Worm (Caenorhabditis elegans) whole organism, early embryonic: Measurements from ENCODE around the gene efl-3.

Source experiments
- B0310.2 ChIP-seq: sonication (generic microtip); optimal IDR thresholded peaks from 2 replicates; lab custom pipeline; 2016; ENCODE audit warnings: mild to moderate bottlenecking, missing genetic modification characterization, missing compliant biosample characterization
- F13C5.2 ChIP-seq: sonication (generic microtip); optimal IDR thresholded peaks from 2 replicates; lab custom pipeline; 2017; ENCODE audit warnings: mild to moderate bottlenecking, missing genetic modification characterization, inconsistent platforms, missing compliant biosample characterization
- aly-1 ChIP-seq: sonication (generic microtip); optimal IDR thresholded peaks from 2 replicates; lab custom pipeline; 2016; ENCODE audit warnings: missing genetic modification characterization, missing compliant biosample characterization
- ama-1 ChIP-seq: fragments of 150-350 bp; optimal IDR thresholded peaks from 2 replicates; lab custom pipeline; 2014
- ceh-13 ChIP-seq: fragments of 200-800 bp; sonication (Bioruptor generic); optimal IDR thresholded peaks from 2 replicates; lab custom pipeline; 2018; ENCODE audit warnings: mild to moderate bottlenecking, missing genetic modification characterization, missing compliant biosample characterization
- ceh-36 ChIP-seq: sonication (generic microtip); optimal IDR thresholded peaks from 2 replicates; lab custom pipeline; 2016; ENCODE audit warnings: missing genetic modification characterization, inconsistent platforms, missing compliant biosample characterization
- ets-7 ChIP-seq: sonication (generic microtip); optimal IDR thresholded peaks from 2 replicates; lab custom pipeline; 2016; ENCODE audit warnings: missing genotype, missing genetic modification characterization, missing compliant biosample characterization
- flt-1 ChIP-seq: fragments of 200-800 bp; sonication (Bioruptor generic); IDR thresholded peaks from 2 replicates; pipeline ENCODE4 v1.3.6; 2022; ENCODE audit warnings: missing genetic modification characterization, missing compliant biosample characterization
- hmbx-1 ChIP-seq: sonication (generic microtip); optimal IDR thresholded peaks from 2 replicates; lab custom pipeline; 2016; ENCODE audit warnings: mild to moderate bottlenecking, missing genetic modification characterization, missing compliant biosample characterization
- hmg-4 ChIP-seq: fragments of 200-800 bp; sonication (Bioruptor generic); optimal IDR thresholded peaks from 2 replicates; lab custom pipeline; 2018; ENCODE audit warnings: mild to moderate bottlenecking, missing genetic modification characterization, missing compliant biosample characterization
- hnd-1 ChIP-seq: sonication (generic microtip); optimal IDR thresholded peaks from 2 replicates; lab custom pipeline; 2016; ENCODE audit warnings: missing genetic modification characterization, missing compliant biosample characterization
- pes-1 ChIP-seq: fragments of 200-800 bp; sonication (Bioruptor generic); IDR thresholded peaks from 2 replicates; pipeline ENCODE4 v1.3.6; 2022; ENCODE audit warnings: missing genetic modification reagents, missing genetic modification characterization, missing compliant biosample characterization
- scrt-1 ChIP-seq: fragments of 200-800 bp; sonication (Bioruptor generic); IDR thresholded peaks from 2 replicates; pipeline ENCODE4 v1.3.6; 2022; ENCODE audit warnings: missing genetic modification characterization, missing compliant biosample characterization
- sea-1 ChIP-seq: fragments of 200-800 bp; sonication (Bioruptor generic); conservative IDR thresholded peaks from 2 replicates; pipeline ENCODE4 v1.3.6; 2022; ENCODE audit warnings: missing genetic modification characterization, missing compliant biosample characterization
- tbx-11 ChIP-seq: fragments of 200-800 bp; sonication (Bioruptor generic); IDR thresholded peaks from 2 replicates; pipeline ENCODE4 v1.3.6; 2022; ENCODE audit warnings: missing genetic modification characterization, missing compliant biosample characterization
- tbx-37 ChIP-seq: fragments of 200-800 bp; sonication (Bioruptor generic); conservative IDR thresholded peaks from 2 replicates; pipeline ENCODE4 v1.3.6; 2022; ENCODE audit warnings: missing genetic modification reagents, missing genetic modification characterization, missing compliant biosample characterization
- tra-4 ChIP-seq: sonication (generic microtip); optimal IDR thresholded peaks from 2 replicates; lab custom pipeline; 2017; ENCODE audit warnings: missing genetic modification characterization, missing compliant biosample characterization

Gene efl-3

DNA sequence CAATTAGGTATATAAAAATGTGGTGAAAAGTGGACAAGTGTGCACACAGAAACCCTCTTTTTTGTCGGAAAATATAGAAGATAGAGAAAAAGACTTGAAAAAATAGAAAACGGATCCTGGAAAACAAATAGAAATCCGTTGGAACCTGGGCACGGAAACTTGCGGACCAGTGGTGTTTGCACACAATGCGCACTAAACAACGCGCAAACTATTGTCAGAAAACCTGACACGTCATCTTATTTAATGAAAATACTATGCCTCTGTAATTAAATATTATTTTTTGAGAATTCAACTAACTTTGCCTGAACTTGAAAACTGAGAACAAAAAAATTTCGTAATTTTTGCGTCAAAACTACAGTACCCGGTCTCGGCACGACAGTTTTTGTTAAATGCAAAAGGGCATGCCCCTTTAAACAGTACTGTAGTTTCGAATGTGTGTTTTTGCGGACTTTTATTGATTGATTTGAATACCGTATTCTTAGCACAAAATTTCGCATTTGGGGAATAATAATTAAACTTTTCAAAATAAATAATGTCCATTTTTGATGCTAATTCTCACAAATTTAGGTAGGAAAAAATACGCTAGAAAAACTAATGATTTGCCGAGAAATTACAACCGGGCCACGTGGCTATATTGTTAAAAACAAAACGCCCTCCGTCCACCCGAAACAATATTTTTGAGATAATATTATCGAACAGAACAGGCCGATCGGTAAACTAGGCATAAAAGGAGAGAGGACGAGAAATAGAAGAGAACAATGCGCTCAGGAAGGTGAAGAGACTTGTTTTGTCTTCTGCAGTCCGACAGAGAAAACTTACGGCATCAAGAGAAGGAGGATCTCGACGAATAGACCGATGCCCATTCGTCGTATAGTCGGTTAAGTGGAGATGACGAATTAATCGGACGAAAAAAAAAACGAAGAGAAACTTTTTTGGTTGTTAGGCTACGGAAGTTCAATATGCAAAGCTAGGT, 16.8 kb downstream of the efl-3 start:
- no peak for TF ChIP-seq B0310.2 (tag; lab: Kevin White, UChicago)

DNA sequence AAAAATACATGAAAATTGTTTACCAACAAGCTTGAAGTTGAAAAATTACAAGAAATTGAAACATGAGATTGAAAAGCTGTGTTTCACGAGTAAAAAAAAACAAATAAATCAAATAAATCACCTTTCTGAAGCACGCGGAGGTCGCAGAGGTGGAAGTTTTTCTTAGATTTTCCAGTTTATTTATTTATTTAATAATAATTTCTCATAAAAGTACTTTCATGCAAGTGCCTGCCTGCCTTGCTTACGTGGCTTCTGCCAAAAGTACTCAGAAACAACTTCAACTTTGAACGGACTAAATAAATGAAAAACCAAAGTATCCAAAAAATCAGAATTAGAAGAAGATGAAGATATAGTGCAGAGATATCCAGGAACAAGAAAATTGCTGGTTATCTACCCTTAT, 19.5 kb downstream of the efl-3 start, which contains the start of gene acp-2:
Gene acp-2 (minus strand): TSS at position 101 of the 400 bp plus-strand sequence.
- TF ChIP-seq aly-1 (tag; lab: Kevin White, UChicago) (no peak), B0310.2 (tag; lab: Kevin White, UChicago) (no peak), ama-1 (lab: Kevin White, UChicago) (no peak), ceh-36 (tag; lab: Kevin White, UChicago) (no peak), pes-1 (GFP tag; lab: Robert Waterston, UW) (no peak), F13C5.2 (tag; lab: Kevin White, UChicago) (no peak), ets-7 (tag; lab: Kevin White, UChicago) (no peak), sea-1 (GFP tag; lab: Robert Waterston, UW) (no peak), tra-4 (no peak), hmbx-1 (tag; lab: Kevin White, UChicago) (no peak), flt-1 (no peak), ceh-13 (GFP tag; lab: Kevin White, UChicago) (no peak), tbx-37 (GFP tag; lab: Robert Waterston, UW) (no peak), hmg-4 (GFP tag; lab: Kevin White, UChicago) (no peak), scrt-1 (GFP tag; lab: Robert Waterston, UW) (no peak), tbx-11 (GFP tag; lab: Robert Waterston, UW) (no peak), hnd-1 (tag; lab: Kevin White, UChicago) (no peak)

DNA sequence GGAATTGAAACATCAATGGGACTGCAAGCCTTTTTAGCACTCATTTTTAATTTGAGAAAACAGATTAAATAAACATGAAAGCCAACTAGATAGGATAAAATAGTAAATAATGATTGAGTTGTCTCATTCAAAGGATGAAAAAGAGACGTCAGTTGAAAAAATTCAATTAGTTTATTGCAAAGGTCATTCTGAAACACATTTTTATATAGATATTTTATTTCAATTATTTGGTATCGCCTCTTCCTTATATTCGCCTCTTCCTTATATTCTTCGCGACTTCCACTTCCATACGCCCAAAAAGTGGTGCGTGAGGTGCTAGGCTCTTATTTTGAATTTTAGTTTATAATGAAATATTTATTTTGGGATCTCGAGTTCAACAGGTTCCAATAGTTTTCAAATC, 22.5 kb downstream of the efl-3 start, which contains the start of gene acp-4:
Gene acp-4 (minus strand): TSS at position 101 of the 400 bp plus-strand sequence.
- TF ChIP-seq scrt-1 (GFP tag; lab: Robert Waterston, UW): no peak
- no peak for TF ChIP-seq aly-1 (tag; lab: Kevin White, UChicago)

DNA sequence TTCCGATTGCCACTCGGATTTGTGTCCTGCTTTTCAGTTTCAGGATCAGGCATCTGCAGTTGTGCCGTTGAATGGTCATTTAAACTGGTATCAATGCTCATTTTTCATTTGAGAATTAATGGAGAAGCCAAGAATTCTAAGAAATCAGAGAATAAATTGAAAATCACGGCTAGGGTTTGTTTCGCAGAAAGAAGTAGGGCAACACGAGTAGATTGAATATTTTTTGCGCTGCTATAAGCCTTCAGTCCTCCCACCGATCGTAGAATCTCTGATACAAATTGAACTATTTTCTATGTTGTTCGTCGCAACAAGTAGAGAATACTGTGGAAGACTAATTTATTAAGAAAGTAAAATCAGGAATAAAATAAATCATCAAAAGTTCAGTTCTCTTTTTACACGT, 24.6 kb downstream of the efl-3 start, which contains the start of gene acp-3:
Gene acp-3 (minus strand): TSS at position 101 of the 400 bp plus-strand sequence.
- TF ChIP-seq hmg-4 (GFP tag; lab: Kevin White, UChicago) (no peak), hnd-1 (tag; lab: Kevin White, UChicago) (no peak), tbx-11 (GFP tag; lab: Robert Waterston, UW) (no peak), ceh-13 (GFP tag; lab: Kevin White, UChicago) (no peak), tra-4 (no peak), sea-1 (GFP tag; lab: Robert Waterston, UW) (no peak), scrt-1 (GFP tag; lab: Robert Waterston, UW) (no peak), aly-1 (tag; lab: Kevin White, UChicago) (no peak), F13C5.2 (tag; lab: Kevin White, UChicago) (no peak), ama-1 (lab: Kevin White, UChicago) (no peak), ets-7 (tag; lab: Kevin White, UChicago) (no peak), hmbx-1 (tag; lab: Kevin White, UChicago) (no peak), tbx-37 (GFP tag; lab: Robert Waterston, UW) (no peak)

DNA sequence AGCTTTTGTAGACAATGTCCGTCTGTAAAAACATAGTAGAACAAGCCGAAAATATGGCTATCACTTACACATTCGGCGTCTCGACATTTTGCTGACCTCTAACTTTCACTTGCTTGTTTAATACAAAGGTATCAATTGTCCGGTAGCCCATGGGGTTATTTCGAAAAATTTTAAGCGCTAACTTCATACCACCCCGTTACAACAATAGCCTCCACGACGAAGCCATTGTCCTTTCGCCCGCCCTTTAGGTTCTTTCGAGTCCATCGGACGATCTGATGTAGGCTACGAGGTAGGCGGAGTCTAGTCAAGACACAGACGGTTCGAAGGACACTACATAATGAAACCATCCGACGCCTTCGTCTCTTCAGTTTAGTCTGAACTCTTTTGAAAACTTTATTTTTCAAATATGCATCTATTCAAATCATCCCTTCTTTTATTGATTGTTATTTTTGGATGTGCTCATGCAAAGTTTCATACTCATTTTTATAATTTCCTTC, 26.4 kb downstream of the efl-3 start, which contains the start of gene lips-10:
Gene lips-10 (plus strand): TSS at position 378 of the 497 bp plus-strand sequence.
- TF ChIP-seq pes-1 (GFP tag; lab: Robert Waterston, UW) (no peak), flt-1 (no peak), ceh-36 (tag; lab: Kevin White, UChicago) (no peak), sea-1 (GFP tag; lab: Robert Waterston, UW) (no peak)

DNA sequence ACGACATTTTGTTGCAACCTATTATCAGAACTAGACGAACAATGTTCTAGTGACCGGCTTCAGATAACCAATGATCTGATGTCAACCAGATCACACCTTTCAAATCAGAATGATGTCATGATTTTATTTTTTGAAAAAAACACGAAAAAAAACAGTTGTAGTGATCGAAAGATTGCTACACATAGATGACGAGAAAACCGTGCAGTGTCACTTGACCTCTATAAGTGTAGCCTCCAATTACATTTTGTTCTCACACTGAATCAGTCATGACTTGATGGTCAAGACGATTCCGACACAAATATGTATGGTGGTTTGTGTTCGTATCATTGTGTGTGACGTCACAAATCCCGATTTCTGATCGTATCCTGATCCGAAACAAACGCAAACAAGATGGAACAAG, 27.6 kb downstream of the efl-3 start:
- TF ChIP-seq hmbx-1 (tag; lab: Kevin White, UChicago): no peak
- TF ChIP-seq ceh-13 (GFP tag; lab: Kevin White, UChicago): no peak
- no peak for TF ChIP-seq hnd-1 (tag; lab: Kevin White, UChicago)
- TF ChIP-seq B0310.2 (tag; lab: Kevin White, UChicago): no peak
- TF ChIP-seq tra-4: no peak
- TF ChIP-seq scrt-1 (GFP tag; lab: Robert Waterston, UW): no peak
- no peak for TF ChIP-seq hmg-4 (GFP tag; lab: Kevin White, UChicago)
- TF ChIP-seq sea-1 (GFP tag; lab: Robert Waterston, UW): no peak
- no peak for TF ChIP-seq flt-1
- TF ChIP-seq F13C5.2 (tag; lab: Kevin White, UChicago): no peak
- no peak for TF ChIP-seq ama-1 (lab: Kevin White, UChicago)
- TF ChIP-seq tbx-37 (GFP tag; lab: Robert Waterston, UW): no peak
- TF ChIP-seq ceh-36 (tag; lab: Kevin White, UChicago): no peak
- TF ChIP-seq tbx-11 (GFP tag; lab: Robert Waterston, UW): no peak

DNA sequence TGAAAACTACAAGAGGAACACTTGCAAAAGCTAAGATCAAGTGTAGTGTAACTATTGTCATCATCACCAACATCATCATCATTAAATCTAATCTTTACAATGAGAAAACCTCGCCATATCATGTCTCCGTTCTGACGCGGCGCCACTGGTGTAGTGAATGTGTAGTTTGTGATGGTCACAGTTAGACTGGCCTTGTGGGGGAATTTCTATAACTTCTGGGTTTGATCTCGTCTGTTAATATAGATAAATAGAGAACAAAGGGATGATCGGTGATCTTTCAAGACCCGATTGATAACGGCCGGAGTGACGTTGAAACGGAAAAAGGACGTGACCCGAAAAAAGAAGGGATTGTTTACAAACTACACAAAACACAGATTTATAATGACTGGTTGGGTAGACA, 28.3 kb downstream of the efl-3 start:
- TF ChIP-seq pes-1 (GFP tag; lab: Robert Waterston, UW) (no peak), aly-1 (tag; lab: Kevin White, UChicago) (no peak), hnd-1 (tag; lab: Kevin White, UChicago) (no peak), flt-1 (no peak), hmbx-1 (tag; lab: Kevin White, UChicago) (no peak), ets-7 (tag; lab: Kevin White, UChicago) (no peak), tra-4 (no peak), ama-1 (lab: Kevin White, UChicago) (no peak), sea-1 (GFP tag; lab: Robert Waterston, UW) (no peak), F13C5.2 (tag; lab: Kevin White, UChicago) (no peak), B0310.2 (tag; lab: Kevin White, UChicago) (no peak)
